Fruit fly (Drosophila melanogaster) whole organism, prepupa: ENCODE results near the gene CG1840.

Experiments used
- Blimp-1 ChIP-seq: fragments of 200-800 bp; sonication (Bioruptor generic); optimal IDR thresholded peaks from 3 replicates; lab custom pipeline; 2017; ENCODE audit warnings: missing biosample characterization, missing genetic modification characterization, mild to moderate bottlenecking, moderate library complexity, missing genetic modification reagents
- CG10631 ChIP-seq: fragments of 200-800 bp; sonication (Bioruptor generic); optimal IDR thresholded peaks from 2 replicates; lab custom pipeline; 2016; ENCODE audit warnings: missing biosample characterization, missing genetic modification characterization
- CG10669 ChIP-seq: fragments of 200-800 bp; sonication (Bioruptor generic); optimal IDR thresholded peaks from 3 replicates; lab custom pipeline; 2018; ENCODE audit warnings: missing biosample characterization, mild to moderate bottlenecking, missing genetic modification characterization, moderate library complexity
- CG11762 ChIP-seq: fragments of 200-800 bp; sonication (Bioruptor generic); optimal IDR thresholded peaks from 3 replicates; lab custom pipeline; 2016; ENCODE audit warnings: missing biosample characterization, missing genetic modification characterization; ENCODE audit not compliant: insufficient read depth
- CG11902 ChIP-seq: fragments of 200-800 bp; sonication (Bioruptor generic); optimal IDR thresholded peaks from 3 replicates; lab custom pipeline; 2016; ENCODE audit warnings: missing biosample characterization, missing genetic modification characterization
- CG15336 ChIP-seq: fragments of 200-800 bp; sonication (Bioruptor generic); IDR thresholded peaks from 2 replicates; pipeline ENCODE4 v1.3.6; 2022; ENCODE audit warnings: missing biosample characterization, missing genetic modification characterization
- CG1621 ChIP-seq: fragments of 200-800 bp; sonication (Bioruptor generic); optimal IDR thresholded peaks from 3 replicates; lab custom pipeline; 2018; ENCODE audit warnings: missing biosample characterization, mild to moderate bottlenecking, missing genetic modification characterization
- CG16779 ChIP-seq: fragments of 200-800 bp; sonication (Bioruptor generic); optimal IDR thresholded peaks from 3 replicates; lab custom pipeline; 2017; ENCODE audit warnings: missing biosample characterization, mild to moderate bottlenecking, missing genetic modification characterization
- CG31627 ChIP-seq: fragments of 200-800 bp; sonication (Bioruptor generic); optimal IDR thresholded peaks from 3 replicates; lab custom pipeline; 2016; ENCODE audit warnings: missing biosample characterization, missing genetic modification characterization
- CG32006 ChIP-seq: fragments of 200-800 bp; sonication (Bioruptor generic); optimal IDR thresholded peaks from 3 replicates; lab custom pipeline; 2017; ENCODE audit warnings: missing biosample characterization, mild to moderate bottlenecking, missing genetic modification characterization
- CG34406 ChIP-seq: fragments of 200-800 bp; sonication (Bioruptor generic); optimal IDR thresholded peaks from 3 replicates; lab custom pipeline; 2016; ENCODE audit warnings: missing biosample characterization, missing genetic modification characterization
- CG3919 ChIP-seq: fragments of 200-800 bp; sonication (Bioruptor generic); optimal IDR thresholded peaks from 3 replicates; lab custom pipeline; 2016; ENCODE audit warnings: missing biosample characterization, missing genetic modification characterization
- CG4318 ChIP-seq: fragments of 200-800 bp; sonication (Bioruptor generic); optimal IDR thresholded peaks from 3 replicates; lab custom pipeline; 2017; ENCODE audit warnings: missing biosample characterization, mild to moderate bottlenecking, missing genetic modification characterization
- CG6163 ChIP-seq: fragments of 200-800 bp; sonication (Bioruptor generic); IDR thresholded peaks from 3 replicates; pipeline ENCODE4 v1.3.6; 2022; ENCODE audit warnings: missing biosample characterization, missing genetic modification characterization
- CG6276 ChIP-seq: fragments of 200-800 bp; sonication (Bioruptor generic); optimal IDR thresholded peaks from 2 replicates; lab custom pipeline; 2017; ENCODE audit warnings: missing biosample characterization, mild to moderate bottlenecking, missing genetic modification characterization
- CG6792 ChIP-seq: fragments of 200-800 bp; sonication (Bioruptor generic); optimal IDR thresholded peaks from 3 replicates; lab custom pipeline; 2016; ENCODE audit warnings: missing biosample characterization, missing genetic modification characterization
- CG6808 ChIP-seq: fragments of 200-800 bp; sonication (Bioruptor generic); optimal IDR thresholded peaks from 3 replicates; lab custom pipeline; 2017; ENCODE audit warnings: missing biosample characterization, missing genetic modification characterization, mild to moderate bottlenecking, moderate library complexity, missing genetic modification reagents
- CG7368 ChIP-seq: fragments of 200-800 bp; sonication (Bioruptor generic); optimal IDR thresholded peaks from 3 replicates; lab custom pipeline; 2016; ENCODE audit warnings: missing biosample characterization, missing genetic modification characterization
- CG8119 ChIP-seq: fragments of 200-800 bp; sonication (Bioruptor generic); IDR thresholded peaks from 3 replicates; pipeline ENCODE4 v1.3.6; 2022; ENCODE audit warnings: missing biosample characterization, missing genetic modification characterization
- CG8319 ChIP-seq: fragments of 200-800 bp; sonication (Bioruptor generic); optimal IDR thresholded peaks from 3 replicates; lab custom pipeline; 2016; ENCODE audit warnings: missing biosample characterization, missing genetic modification characterization
- CG8632 ChIP-seq: fragments of 200-800 bp; sonication (Bioruptor generic); optimal IDR thresholded peaks from 3 replicates; lab custom pipeline; 2016; ENCODE audit warnings: missing biosample characterization, missing genetic modification characterization
- CG9139 ChIP-seq: fragments of 200-800 bp; sonication (Bioruptor generic); optimal IDR thresholded peaks from 3 replicates; lab custom pipeline; 2017; ENCODE audit warnings: missing biosample characterization, mild to moderate bottlenecking, missing genetic modification characterization
- Eip75B ChIP-seq: fragments of 200-800 bp; sonication (Bioruptor generic); optimal IDR thresholded peaks from 3 replicates; lab custom pipeline; 2016; ENCODE audit warnings: missing biosample characterization, missing genetic modification characterization
- Eip78C ChIP-seq: fragments of 200-800 bp; sonication (Bioruptor generic); peaks from one replicate; lab custom pipeline; 2016; ENCODE audit warnings: missing biosample characterization, missing genetic modification characterization
- Ets96B ChIP-seq: fragments of 200-800 bp; optimal IDR thresholded peaks from 2 replicates; lab custom pipeline; 2019; ENCODE audit warnings: missing biosample characterization, mild to moderate bottlenecking, missing genetic modification characterization, moderate library complexity
- Gug ChIP-seq: fragments of 200-800 bp; sonication (Bioruptor generic); IDR thresholded peaks from 2 replicates; pipeline ENCODE4 v1.3.6; 2022; ENCODE audit warnings: missing biosample characterization, missing genetic modification characterization
- Hr38 ChIP-seq: sonication (Bioruptor generic); optimal IDR thresholded peaks from 2 replicates; lab custom pipeline; 2016; ENCODE audit warnings: missing biosample characterization, missing genetic modification characterization
- Hr39 ChIP-seq: fragments of 200-800 bp; sonication (Bioruptor generic); optimal IDR thresholded peaks from 2 replicates; lab custom pipeline; 2016; ENCODE audit warnings: missing biosample characterization, missing genetic modification characterization
- Hr4 ChIP-seq: fragments of 200-800 bp; sonication (Bioruptor generic); optimal IDR thresholded peaks from 3 replicates; lab custom pipeline; 2016; ENCODE audit warnings: missing biosample characterization, missing genetic modification characterization
- Lpt ChIP-seq: fragments of 200-800 bp; sonication (Bioruptor generic); optimal IDR thresholded peaks from 3 replicates; lab custom pipeline; 2016; ENCODE audit warnings: missing biosample characterization, missing genetic modification characterization
- Smox ChIP-seq: fragments of 200-800 bp; sonication (Bioruptor generic); optimal IDR thresholded peaks from 3 replicates; lab custom pipeline; 2016; ENCODE audit warnings: missing biosample characterization, missing genetic modification characterization
- Sox102F ChIP-seq: fragments of 200-800 bp; sonication (Bioruptor generic); optimal IDR thresholded peaks from 2 replicates; lab custom pipeline; 2016; ENCODE audit warnings: missing biosample characterization, mild to moderate bottlenecking, missing genetic modification characterization
- Sox14 ChIP-seq: fragments of 200-800 bp; sonication (Bioruptor generic); optimal IDR thresholded peaks from 3 replicates; lab custom pipeline; 2016; ENCODE audit warnings: missing biosample characterization, missing genetic modification characterization
- Sox15 ChIP-seq: fragments of 200-800 bp; sonication (Bioruptor generic); optimal IDR thresholded peaks from 3 replicates; lab custom pipeline; 2016; ENCODE audit warnings: missing biosample characterization, missing genetic modification characterization
- acj6 ChIP-seq: fragments of 200-800 bp; sonication (Bioruptor generic); optimal IDR thresholded peaks from 3 replicates; lab custom pipeline; 2016; ENCODE audit warnings: missing biosample characterization, missing genetic modification characterization
- dsx ChIP-seq: fragments of 200-800 bp; optimal IDR thresholded peaks from 3 replicates; lab custom pipeline; 2019; ENCODE audit warnings: missing biosample characterization, mild to moderate bottlenecking, missing genetic modification characterization, moderate library complexity; ENCODE audit not compliant: poor library complexity, severe bottlenecking
- eg ChIP-seq: fragments of 200-800 bp; sonication (Bioruptor generic); IDR thresholded peaks from 3 replicates; pipeline ENCODE4 v1.3.6; 2022; ENCODE audit warnings: missing biosample characterization, missing genetic modification characterization
- esn ChIP-seq: fragments of 200-800 bp; sonication (Bioruptor generic); optimal IDR thresholded peaks from 2 replicates; lab custom pipeline; 2016; ENCODE audit warnings: missing biosample characterization, mild to moderate bottlenecking, missing genetic modification characterization, moderate library complexity
- fd59A ChIP-seq: fragments of 200-800 bp; sonication (Bioruptor generic); optimal IDR thresholded peaks from 2 replicates; lab custom pipeline; 2017; ENCODE audit warnings: missing biosample characterization, mild to moderate bottlenecking, missing genetic modification characterization, missing genetic modification reagents
- fd85E ChIP-seq: fragments of 200-800 bp; sonication (Bioruptor generic); optimal IDR thresholded peaks from 3 replicates; lab custom pipeline; 2016; ENCODE audit warnings: missing biosample characterization, missing genetic modification characterization
- fkh ChIP-seq: fragments of 200-800 bp; sonication (Bioruptor generic); optimal IDR thresholded peaks from 3 replicates; lab custom pipeline; 2017; ENCODE audit warnings: missing biosample characterization, mild to moderate bottlenecking, missing genetic modification characterization, moderate library complexity
- lz ChIP-seq: fragments of 200-800 bp; sonication (Bioruptor generic); optimal IDR thresholded peaks from 3 replicates; lab custom pipeline; 2016; ENCODE audit warnings: missing biosample characterization, missing genetic modification characterization
- pdm3 ChIP-seq: fragments of 200-800 bp; sonication (Bioruptor generic); optimal IDR thresholded peaks from 3 replicates; lab custom pipeline; 2016; ENCODE audit warnings: missing biosample characterization, missing genetic modification characterization
- salr ChIP-seq, 2 experiments: fragments of 200-800 bp; sonication (Bioruptor generic); optimal IDR thresholded peaks; 3 replicates each; lab custom pipeline; 2016 to 2018; ENCODE audit warnings: missing biosample characterization in 2 of 2, missing genetic modification characterization in 2 of 2, mild to moderate bottlenecking in 1 of 2
- ss ChIP-seq, 2 experiments: fragments of 200-800 bp; sonication (Bioruptor generic); optimal IDR thresholded peaks; 2 replicates in 1 of 2; 3 replicates in 1 of 2; lab custom pipeline; 2017 to 2018; ENCODE audit warnings: mild to moderate bottlenecking in 2 of 2, missing biosample characterization in 2 of 2, missing genetic modification characterization in 2 of 2, moderate library complexity in 1 of 2
- topi ChIP-seq: fragments of 200-800 bp; sonication (Bioruptor generic); optimal IDR thresholded peaks from 3 replicates; lab custom pipeline; 2016; ENCODE audit warnings: missing biosample characterization, missing genetic modification characterization
- vri ChIP-seq: fragments of 200-800 bp; sonication (Bioruptor generic); optimal IDR thresholded peaks from 3 replicates; lab custom pipeline; 2016; ENCODE audit warnings: missing biosample characterization, mild to moderate bottlenecking, missing genetic modification characterization

The CG1840 gene

dm6 chrX:11917056-11917633 is 29.0 kb downstream of the CG1840 start, which contains the start of gene pot (continued):
- peak; percentile 27 for TF ChIP-seq CG6276
- no peak for TF ChIP-seq CG8632 (GFP tag; lab: Kevin White, UChicago)
- TF ChIP-seq esn (GFP tag; lab: Kevin White, UChicago) = no peak
- no peak for TF ChIP-seq CG1621 (tag; lab: Kevin White, UChicago)
- TF ChIP-seq Blimp-1 (GFP tag; lab: Kevin White, UChicago) = no peak
- peak; percentile 23 for TF ChIP-seq CG6808 (GFP tag; lab: Kevin White, UChicago)
- no peak for TF ChIP-seq Smox (GFP tag; lab: Kevin White, UChicago)
- no peak for TF ChIP-seq Sox14 (GFP tag; lab: Kevin White, UChicago)
- TF ChIP-seq Hr39 (GFP tag; lab: Kevin White, UChicago) = no peak
- no peak for TF ChIP-seq Hr4 (GFP tag; lab: Kevin White, UChicago)
- no peak for TF ChIP-seq CG11902 (GFP tag; lab: Kevin White, UChicago)
- TF ChIP-seq CG31627 (GFP tag; lab: Kevin White, UChicago) = no peak
- TF ChIP-seq Eip75B (GFP tag; lab: Kevin White, UChicago) = no peak

dm6 chrX:11920959-11921358 is 32.8 kb downstream of the CG1840 start:
- TF ChIP-seq CG3919 (GFP tag; lab: Kevin White, UChicago) (peak; percentile 79), CG9139 (GFP tag; lab: Kevin White, UChicago) (no peak), CG1621 (tag; lab: Kevin White, UChicago) (peak; percentile 36), Lpt (GFP tag; lab: Kevin White, UChicago) (peak; percentile 81), pdm3 (GFP tag; lab: Kevin White, UChicago) (peak; percentile 79), Ets96B (peak; percentile 64), salr (GFP tag; optimal IDR thresholded peaks at IDR 0.05; lab: Kevin White, UChicago) (peak in 1 of 2 experiments; percentile 69), CG4318 (GFP tag; lab: Kevin White, UChicago) (peak; percentile 86), CG15336 (peak; percentile 95), CG8319 (peak; percentile 50), Sox15 (GFP tag; lab: Kevin White, UChicago) (peak; percentile 43), Hr38 (GFP tag; lab: Kevin White, UChicago) (no peak), fd59A (peak; percentile 28), CG11902 (GFP tag; lab: Kevin White, UChicago) (peak; percentile 30), CG8119 (GFP tag; lab: Robert Waterston, UW) (peak; percentile 90), topi (GFP tag; lab: Kevin White, UChicago) (peak; percentile 86), fkh (peak; percentile 24), CG10669 (GFP tag; lab: Kevin White, UChicago) (peak; percentile 55), Sox14 (GFP tag; lab: Kevin White, UChicago) (peak; percentile 84), CG32006 (peak; percentile 92), Hr4 (GFP tag; lab: Kevin White, UChicago) (peak; percentile 83), CG6792 (GFP tag; lab: Kevin White, UChicago) (peak; percentile 77), CG11762 (GFP tag; lab: Kevin White, UChicago) (peak; percentile 76), CG16779 (tag; lab: Kevin White, UChicago) (peak; percentile 79), esn (GFP tag; lab: Kevin White, UChicago) (peak; percentile 87), Blimp-1 (GFP tag; lab: Kevin White, UChicago) (peak; percentile 61), lz (peak; percentile 85), fd85E (GFP tag; lab: Kevin White, UChicago) (no peak), CG31627 (GFP tag; lab: Kevin White, UChicago) (peak; percentile 79), Sox102F (GFP tag; lab: Kevin White, UChicago) (peak; percentile 73), Gug (peak; percentile 76), Eip78C (GFP tag; lab: Kevin White, UChicago) (peak; percentile 97), ss (GFP tag; optimal IDR thresholded peaks at IDR 0.05; lab: Kevin White, UChicago) (peak; percentile 36 to 42), CG34406 (GFP tag; lab: Kevin White, UChicago) (peak; percentile 71), CG7368 (peak; percentile 53), CG6163 (GFP tag; lab: Robert Waterston, UW) (peak; percentile 81), Hr39 (GFP tag; lab: Kevin White, UChicago) (peak; percentile 75), Eip75B (GFP tag; lab: Kevin White, UChicago) (peak; percentile 67), acj6 (peak; percentile 83), CG6276 (peak; percentile 92), CG10631 (peak; percentile 78), dsx (GFP tag; lab: Kevin White, UChicago) (peak; percentile 70), eg (GFP tag; lab: Robert Waterston, UW) (peak; percentile 84), vri (GFP tag; lab: Kevin White, UChicago) (peak; percentile 63)
